Fruit fly (Drosophila melanogaster) whole organism, pupa: ENCODE results near the gene phtm.
A peak's percentile ranks its signal among the peaks of the same experiment; 100 is the strongest.

Experiments
- CG10348 ChIP-seq: fragments of 200-800 bp; sonication (Bioruptor generic); IDR thresholded peaks from 2 replicates; pipeline ENCODE4 v1.3.6; 2022; ENCODE audit warnings: missing biosample characterization, missing genetic modification characterization
- CG12605 ChIP-seq: fragments of 200-800 bp; sonication (Bioruptor generic); IDR thresholded peaks from 2 replicates; pipeline ENCODE4 v1.3.6; 2022; ENCODE audit warnings: missing biosample characterization, missing genetic modification characterization
- CG14655 ChIP-seq: fragments of 200-800 bp; sonication (Bioruptor generic); optimal IDR thresholded peaks from 3 replicates; lab custom pipeline; 2017; ENCODE audit warnings: mild to moderate bottlenecking, missing biosample characterization, missing genetic modification reagents, missing genetic modification characterization
- CG4496 ChIP-seq: fragments of 200-800 bp; sonication (Bioruptor generic); IDR thresholded peaks from 3 replicates; pipeline ENCODE4 v1.3.6; 2022; ENCODE audit warnings: missing biosample characterization, missing genetic modification characterization
- CG9948 ChIP-seq: fragments of 200-800 bp; sonication (Bioruptor generic); optimal IDR thresholded peaks from 2 replicates; lab custom pipeline; 2018; ENCODE audit warnings: missing biosample characterization, mild to moderate bottlenecking, missing genetic modification characterization, moderate library complexity
- EcR ChIP-seq: fragments of 200-800 bp; sonication (Bioruptor generic); optimal IDR thresholded peaks from 3 replicates; lab custom pipeline; 2019; ENCODE audit warnings: missing biosample characterization, missing genetic modification characterization, mild to moderate bottlenecking, moderate library complexity, missing genetic modification reagents
- fd96Ca ChIP-seq: fragments of 200-800 bp; sonication (Bioruptor generic); IDR thresholded peaks from 3 replicates; pipeline ENCODE4 v1.3.6; 2022; ENCODE audit warnings: missing biosample characterization, missing genetic modification characterization

DNA sequence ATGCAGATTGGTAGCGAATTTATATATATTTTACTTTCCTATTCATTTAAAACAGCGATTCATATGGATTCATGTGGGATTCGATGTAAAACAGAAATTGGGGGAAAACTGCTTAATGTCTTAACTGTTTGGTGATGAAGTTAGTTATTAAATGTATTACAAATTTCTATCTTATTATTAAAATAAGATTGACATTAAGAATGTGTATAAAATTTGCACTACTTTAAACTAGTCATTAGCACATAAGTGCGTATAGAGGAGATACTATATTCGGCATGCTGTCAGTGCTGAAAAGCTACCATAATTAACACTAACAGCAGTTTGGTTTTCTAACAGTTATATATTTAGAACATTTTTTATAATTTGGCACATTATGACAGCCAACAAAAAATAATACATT is 9.9 kb upstream of the phtm start:
- TF ChIP-seq CG10348 (GFP tag; lab: Robert Waterston, UW) = no peak
- no peak for TF ChIP-seq CG9948 (tag; lab: Kevin White, UChicago)
- TF ChIP-seq CG4496 (GFP tag; lab: Robert Waterston, UW) = no peak
- TF ChIP-seq fd96Ca = no peak
- TF ChIP-seq EcR (GFP tag; lab: Kevin White, UChicago) = no peak
- no peak for TF ChIP-seq CG12605 (GFP tag; lab: Robert Waterston, UW)
- peak; percentile 51 for TF ChIP-seq CG14655
